Worm (Caenorhabditis elegans): ENCODE data around the gene F13B6.1.

The F13B6.1 gene

DNA sequence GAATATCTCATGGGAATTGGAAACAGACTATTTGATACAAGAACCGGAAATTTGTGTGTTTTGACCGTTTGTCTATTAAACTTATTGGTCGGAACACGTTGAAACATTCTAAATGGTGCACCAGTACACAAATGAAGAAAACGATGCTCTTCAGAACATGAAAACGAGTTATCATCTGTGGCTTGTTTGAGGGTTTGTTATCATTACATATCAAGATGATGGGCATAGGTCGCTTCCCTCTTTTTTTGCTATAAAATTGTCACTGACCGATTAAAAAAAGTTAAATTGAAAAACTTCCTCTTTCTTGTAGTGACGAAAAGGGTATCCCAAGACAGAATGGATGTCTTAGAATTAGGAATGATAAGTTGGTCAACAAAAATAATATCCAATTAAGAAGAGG, 12.3 kb downstream of the F13B6.1 start:
- TF ChIP-seq hmbx-1 (tag; optimal IDR thresholded peaks at IDR 0.05), result no peak
- no peak for TF ChIP-seq hnd-1 (tag; optimal IDR thresholded peaks at IDR 0.05)
- TF ChIP-seq hmg-4 (GFP tag; optimal IDR thresholded peaks at IDR 0.05), result no peak
- no peak for TF ChIP-seq tra-4 (tag; optimal IDR thresholded peaks at IDR 0.05)
- TF ChIP-seq aly-1 (tag; optimal IDR thresholded peaks at IDR 0.05), result no peak
- TF ChIP-seq ceh-36 (tag; optimal IDR thresholded peaks at IDR 0.05), result no peak
- no peak for TF ChIP-seq ets-7 (tag; optimal IDR thresholded peaks at IDR 0.05)
- TF ChIP-seq sea-1 (GFP tag; conservative IDR thresholded peaks at IDR 0.05), result no peak
- TF ChIP-seq ama-1 (optimal IDR thresholded peaks at IDR 0.05), result no peak
- TF ChIP-seq scrt-1 (GFP tag; IDR thresholded peaks at IDR 0.05), result no peak
- no peak for TF ChIP-seq flt-1 (GFP tag; IDR thresholded peaks at IDR 0.05)
- no peak for TF ChIP-seq pes-1 (GFP tag; IDR thresholded peaks at IDR 0.05)
- TF ChIP-seq F13C5.2 (tag; optimal IDR thresholded peaks at IDR 0.05), result no peak
- no peak for TF ChIP-seq tbx-37 (GFP tag; conservative IDR thresholded peaks at IDR 0.05)
- TF ChIP-seq tbx-11 (GFP tag; IDR thresholded peaks at IDR 0.05), result no peak
- no peak for TF ChIP-seq B0310.2 (tag; optimal IDR thresholded peaks at IDR 0.05)
- no peak for TF ChIP-seq ceh-13 (GFP tag; optimal IDR thresholded peaks at IDR 0.05)

DNA sequence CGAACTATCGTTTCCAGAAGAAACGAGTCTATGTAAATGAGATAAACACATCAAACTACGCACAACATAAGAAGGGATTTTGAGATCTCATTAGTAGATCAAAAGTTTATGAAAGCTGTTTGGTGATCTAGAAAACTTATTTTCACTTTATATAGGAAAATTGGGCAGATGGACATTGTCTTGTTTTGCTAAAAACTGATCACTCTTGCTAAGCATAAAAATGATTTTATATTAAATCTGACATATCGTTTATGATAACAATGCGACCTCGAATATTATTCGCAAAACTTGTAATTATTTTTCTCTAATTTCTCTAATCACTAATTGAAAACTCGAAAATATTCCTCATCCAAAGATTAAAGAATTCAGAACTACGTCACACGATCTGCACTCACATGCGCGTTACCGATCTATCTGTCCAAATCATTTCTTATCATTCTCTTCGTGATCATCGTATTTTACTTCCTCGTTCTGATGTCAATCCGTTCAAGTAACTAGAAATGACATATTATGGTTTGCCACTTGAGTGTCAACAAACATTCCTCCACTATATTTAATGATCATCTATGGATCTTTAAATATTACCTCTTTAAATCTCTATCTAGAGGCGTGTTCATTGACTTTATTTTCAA, 13.6 kb downstream of the F13B6.1 start, which contains the start of gene F55G1.7:
Gene F55G1.7 (minus strand): TSS at position 51 of the 632 bp plus-strand sequence.
- no peak for TF ChIP-seq scrt-1 (GFP tag; IDR thresholded peaks at IDR 0.05)
- TF ChIP-seq hmbx-1 (tag; optimal IDR thresholded peaks at IDR 0.05), result no peak
- TF ChIP-seq B0310.2 (tag; optimal IDR thresholded peaks at IDR 0.05), result no peak
- TF ChIP-seq flt-1 (GFP tag; IDR thresholded peaks at IDR 0.05), result no peak
- TF ChIP-seq sea-1 (GFP tag; conservative IDR thresholded peaks at IDR 0.05), result no peak
- TF ChIP-seq ceh-36 (tag; optimal IDR thresholded peaks at IDR 0.05), result no peak
- TF ChIP-seq hmg-4 (GFP tag; optimal IDR thresholded peaks at IDR 0.05), result no peak
- no peak for TF ChIP-seq hnd-1 (tag; optimal IDR thresholded peaks at IDR 0.05)

DNA sequence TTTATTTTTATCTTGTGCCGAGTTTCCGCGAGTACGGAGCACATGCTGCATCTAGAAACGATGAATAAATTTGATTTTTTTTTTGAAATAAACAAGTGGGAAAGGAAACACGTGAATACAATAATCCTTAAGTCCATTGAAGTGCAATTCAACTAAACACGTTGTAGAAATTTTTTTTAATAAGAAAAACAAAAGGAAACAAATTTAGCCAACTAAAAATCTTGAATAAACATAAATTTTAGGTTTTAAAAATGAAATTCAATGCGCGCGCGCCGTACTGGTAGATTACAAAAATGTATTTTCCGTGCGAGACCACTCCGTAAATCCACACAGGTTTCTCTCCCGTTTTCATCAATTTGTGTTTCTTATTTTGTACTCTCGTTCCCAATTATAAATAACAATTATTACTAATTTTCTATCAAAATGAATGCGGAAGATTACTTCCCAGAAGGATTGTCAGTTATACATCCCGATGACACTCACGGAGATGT, 16.9 kb downstream of the F13B6.1 start, which contains the start of the genes plk-3 and F55G1.6:
Gene plk-3 (minus strand): TSS at position 51 of the 491 bp plus-strand sequence.
Gene F55G1.6 (plus strand): TSS at position 359 of the 491 bp plus-strand sequence.
- no peak for TF ChIP-seq ceh-13 (GFP tag; optimal IDR thresholded peaks at IDR 0.05)
- no peak for TF ChIP-seq B0310.2 (tag; optimal IDR thresholded peaks at IDR 0.05)
- no peak for TF ChIP-seq tbx-37 (GFP tag; conservative IDR thresholded peaks at IDR 0.05)
- TF ChIP-seq flt-1 (GFP tag; IDR thresholded peaks at IDR 0.05), result no peak
- TF ChIP-seq ceh-36 (tag; optimal IDR thresholded peaks at IDR 0.05), result no peak
- TF ChIP-seq aly-1 (tag; optimal IDR thresholded peaks at IDR 0.05), result no peak
- no peak for TF ChIP-seq pes-1 (GFP tag; IDR thresholded peaks at IDR 0.05)
- TF ChIP-seq sea-1 (GFP tag; conservative IDR thresholded peaks at IDR 0.05), result no peak
- no peak for TF ChIP-seq ets-7 (tag; optimal IDR thresholded peaks at IDR 0.05)
- no peak for TF ChIP-seq hnd-1 (tag; optimal IDR thresholded peaks at IDR 0.05)
- TF ChIP-seq scrt-1 (GFP tag; IDR thresholded peaks at IDR 0.05), result no peak
- TF ChIP-seq hmbx-1 (tag; optimal IDR thresholded peaks at IDR 0.05), result no peak
- no peak for TF ChIP-seq tra-4 (tag; optimal IDR thresholded peaks at IDR 0.05)
- no peak for TF ChIP-seq F13C5.2 (tag; optimal IDR thresholded peaks at IDR 0.05)

DNA sequence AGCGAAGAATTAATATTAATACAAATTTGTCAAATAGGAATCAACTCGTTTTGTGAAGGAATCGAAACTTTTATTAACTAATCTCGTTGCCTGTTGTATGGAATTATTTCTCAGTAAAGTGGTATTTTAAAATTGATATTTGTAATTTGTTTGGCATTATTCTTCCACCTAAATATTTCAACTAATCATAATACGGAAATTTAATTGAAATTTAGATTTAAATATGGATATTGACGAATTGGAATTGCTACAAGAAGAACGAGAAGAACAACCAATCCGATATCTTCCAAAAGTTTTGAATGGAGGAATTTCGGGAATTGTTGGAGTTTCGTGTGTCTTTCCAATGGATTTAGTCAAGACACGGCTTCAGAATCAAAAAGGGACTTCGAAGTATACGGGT, 18.5 kb downstream of the F13B6.1 start, which contains the start of gene slc-25A18.2:
Gene slc-25A18.2 (plus strand): TSS at position 216 of the 400 bp plus-strand sequence.
- TF ChIP-seq sea-1 (GFP tag; conservative IDR thresholded peaks at IDR 0.05) (no peak), flt-1 (GFP tag; IDR thresholded peaks at IDR 0.05) (no peak), pes-1 (GFP tag; IDR thresholded peaks at IDR 0.05) (no peak), ama-1 (optimal IDR thresholded peaks at IDR 0.05) (no peak), ceh-36 (tag; optimal IDR thresholded peaks at IDR 0.05) (no peak), B0310.2 (tag; optimal IDR thresholded peaks at IDR 0.05) (no peak), hnd-1 (tag; optimal IDR thresholded peaks at IDR 0.05) (no peak)

DNA sequence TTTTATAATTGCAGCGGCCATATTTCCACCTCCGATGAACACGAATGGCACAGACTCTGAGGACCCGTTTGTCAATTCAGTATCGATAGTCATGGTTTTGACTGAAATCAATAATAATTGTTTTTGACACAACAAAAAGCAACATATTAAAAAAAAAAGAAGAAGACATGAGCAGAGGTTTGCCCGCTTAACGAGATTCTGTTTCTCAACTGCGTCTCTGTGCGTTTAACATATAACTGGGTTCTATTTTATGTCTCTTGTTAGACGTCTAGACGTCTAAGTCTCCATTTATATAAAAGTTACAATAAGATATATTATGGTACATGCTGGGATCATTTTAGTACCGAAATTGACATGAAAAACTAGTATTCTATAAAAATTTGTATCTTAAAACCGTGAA, 20.9 kb downstream of the F13B6.1 start, which contains the start of gene pycr-4:
Gene pycr-4 (minus strand): TSS at position 101 of the 400 bp plus-strand sequence.
- TF ChIP-seq tbx-11 (GFP tag; IDR thresholded peaks at IDR 0.05) (no peak), ceh-13 (GFP tag; optimal IDR thresholded peaks at IDR 0.05) (no peak), hmbx-1 (tag; optimal IDR thresholded peaks at IDR 0.05) (no peak), ama-1 (optimal IDR thresholded peaks at IDR 0.05) (no peak), sea-1 (GFP tag; conservative IDR thresholded peaks at IDR 0.05) (no peak), ets-7 (tag; optimal IDR thresholded peaks at IDR 0.05) (no peak), hmg-4 (GFP tag; optimal IDR thresholded peaks at IDR 0.05) (no peak), aly-1 (tag; optimal IDR thresholded peaks at IDR 0.05) (no peak)

DNA sequence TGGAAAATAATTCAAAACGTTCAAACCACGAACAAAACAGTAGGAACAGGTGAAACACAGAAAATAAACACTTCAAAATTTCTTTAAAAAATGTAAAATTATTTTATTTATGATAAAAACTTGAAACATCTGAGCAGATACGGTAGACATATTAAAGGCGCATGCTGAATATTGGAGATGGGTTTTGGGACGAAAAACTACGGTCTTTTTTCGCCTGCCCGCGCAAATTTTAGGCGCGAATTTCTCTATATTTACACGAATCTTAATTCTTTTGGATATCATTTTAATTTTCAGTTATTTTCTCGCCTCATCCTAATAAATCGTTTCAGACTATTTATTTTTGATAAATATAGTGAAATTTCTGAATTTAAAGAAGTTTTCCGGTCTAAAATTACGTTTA, 21.4 kb downstream of the F13B6.1 start:
- TF ChIP-seq tra-4 (tag; optimal IDR thresholded peaks at IDR 0.05), result no peak

DNA sequence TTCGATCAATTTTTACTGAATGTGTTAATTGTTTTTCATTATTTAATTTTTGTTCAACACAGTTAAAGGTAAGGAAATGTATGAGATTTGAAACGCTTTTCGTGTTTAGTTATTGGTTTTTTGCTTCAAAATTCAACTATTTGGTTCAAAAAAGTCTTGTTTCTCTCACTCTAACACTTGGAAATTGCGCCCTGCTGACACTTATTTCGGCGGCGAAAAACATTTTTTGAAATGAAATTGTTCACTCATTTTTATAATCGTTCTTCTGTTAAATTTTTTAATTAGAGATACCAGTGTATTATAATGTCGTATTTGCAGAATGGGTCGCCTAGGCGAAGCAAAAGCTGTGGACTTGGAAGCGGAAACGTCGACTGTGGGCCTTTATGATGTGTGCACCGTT, 21.8 kb downstream of the F13B6.1 start, which contains the start of gene rod-1:
Gene rod-1 (plus strand): TSS at position 319 of the 400 bp plus-strand sequence.
- TF ChIP-seq hmg-4 (GFP tag; optimal IDR thresholded peaks at IDR 0.05) (no peak), pes-1 (GFP tag; IDR thresholded peaks at IDR 0.05) (no peak), sea-1 (GFP tag; conservative IDR thresholded peaks at IDR 0.05) (no peak), tra-4 (tag; optimal IDR thresholded peaks at IDR 0.05) (no peak), tbx-37 (GFP tag; conservative IDR thresholded peaks at IDR 0.05) (no peak), B0310.2 (tag; optimal IDR thresholded peaks at IDR 0.05) (no peak), tbx-11 (GFP tag; IDR thresholded peaks at IDR 0.05) (no peak), scrt-1 (GFP tag; IDR thresholded peaks at IDR 0.05) (no peak), F13C5.2 (tag; optimal IDR thresholded peaks at IDR 0.05) (no peak), ceh-13 (GFP tag; optimal IDR thresholded peaks at IDR 0.05) (no peak), flt-1 (GFP tag; IDR thresholded peaks at IDR 0.05) (no peak), ama-1 (optimal IDR thresholded peaks at IDR 0.05) (no peak), hmbx-1 (tag; optimal IDR thresholded peaks at IDR 0.05) (no peak), aly-1 (tag; optimal IDR thresholded peaks at IDR 0.05) (no peak), ets-7 (tag; optimal IDR thresholded peaks at IDR 0.05) (no peak)

All from whole organism, early embryonic.